Fruit fly (Drosophila melanogaster) whole organism, embryonic: ENCODE measurements around the gene Naxd.

Experiments used
- Ada2b ChIP-seq: fragments of 200-800 bp; sonication (Bioruptor generic); IDR thresholded peaks from 2 replicates; pipeline ENCODE4 v1.3.6; 2022; ENCODE audit warnings: missing biosample characterization, missing genetic modification characterization
- Atf6 ChIP-seq: fragments of 200-800 bp; sonication (Bioruptor generic); IDR thresholded peaks from 2 replicates; pipeline ENCODE4 v1.3.6; 2022; ENCODE audit warnings: missing biosample characterization, missing genetic modification characterization
- B-H2 ChIP-seq: fragments of 200-800 bp; sonication (Bioruptor generic); optimal IDR thresholded peaks from 2 replicates; lab custom pipeline; 2018; ENCODE audit warnings: missing biosample characterization, mild to moderate bottlenecking, missing genetic modification characterization
- Bdp1 ChIP-seq: fragments of 200-800 bp; sonication (Bioruptor generic); optimal IDR thresholded peaks from 3 replicates; lab custom pipeline; 2016; ENCODE audit warnings: missing biosample characterization, missing genetic modification characterization
- Bgb ChIP-seq: fragments of 200-800 bp; sonication (Bioruptor generic); IDR thresholded peaks from 2 replicates; pipeline ENCODE4 v1.3.6; 2022; ENCODE audit warnings: missing biosample characterization, missing genetic modification characterization; ENCODE audit not compliant: partially characterized antibody
- CG10321 ChIP-seq: fragments of 200-800 bp; sonication (Bioruptor generic); IDR thresholded peaks from 2 replicates; pipeline ENCODE4 v1.3.6; 2022; ENCODE audit warnings: missing biosample characterization, missing genetic modification characterization
- CG11093 ChIP-seq: fragments of 200-800 bp; sonication (Bioruptor generic); IDR thresholded peaks from 3 replicates; pipeline ENCODE4 v1.3.6; 2022; ENCODE audit warnings: missing biosample characterization, missing genetic modification characterization
- CG12942 ChIP-seq: fragments of 200-800 bp; sonication (Bioruptor generic); optimal IDR thresholded peaks from 3 replicates; lab custom pipeline; 2016; ENCODE audit warnings: missing biosample characterization, missing genetic modification characterization
- CG13123 ChIP-seq: fragments of 200-800 bp; sonication (Bioruptor generic); optimal IDR thresholded peaks from 2 replicates; lab custom pipeline; 2016; ENCODE audit warnings: missing biosample characterization, missing genetic modification characterization
- CG15514 ChIP-seq: fragments of 200-800 bp; sonication (Bioruptor generic); optimal IDR thresholded peaks from 3 replicates; lab custom pipeline; 2017; ENCODE audit warnings: missing biosample characterization, missing genetic modification characterization, mild to moderate bottlenecking, moderate library complexity, missing genetic modification reagents
- CG16779 ChIP-seq: fragments of 200-800 bp; sonication (Bioruptor generic); IDR thresholded peaks from 2 replicates; pipeline ENCODE4 v1.3.6; 2022; ENCODE audit warnings: missing biosample characterization, missing genetic modification characterization
- CG16863 ChIP-seq: fragments of 200-800 bp; sonication (Bioruptor generic); optimal IDR thresholded peaks from 3 replicates; lab custom pipeline; 2016; ENCODE audit warnings: missing biosample characterization, missing genetic modification characterization
- CG2202 ChIP-seq: fragments of 200-800 bp; sonication (Bioruptor generic); optimal IDR thresholded peaks from 2 replicates; lab custom pipeline; 2018; ENCODE audit warnings: missing biosample characterization, mild to moderate bottlenecking, missing genetic modification characterization
- CG34376 ChIP-seq: fragments of 200-800 bp; sonication (Bioruptor generic); optimal IDR thresholded peaks from 2 replicates; lab custom pipeline; 2018; ENCODE audit warnings: missing biosample characterization, mild to moderate bottlenecking, missing genetic modification characterization
- CG3726 ChIP-seq: fragments of 200-800 bp; sonication (Bioruptor generic); IDR thresholded peaks from 3 replicates; pipeline ENCODE4, ENCODE4 v1.3.6; 2022; ENCODE audit warnings: missing biosample characterization, missing genetic modification characterization
- CG3838 ChIP-seq: fragments of 200-800 bp; sonication (Bioruptor generic); optimal IDR thresholded peaks from 3 replicates; lab custom pipeline; 2016; ENCODE audit warnings: missing biosample characterization, missing genetic modification characterization
- CG4328 ChIP-seq: fragments of 200-800 bp; sonication (Bioruptor generic); optimal IDR thresholded peaks from 3 replicates; lab custom pipeline; 2017; ENCODE audit warnings: missing biosample characterization, missing genetic modification reagents, missing genetic modification characterization
- CG4424 ChIP-seq: fragments of 200-800 bp; sonication (Bioruptor generic); optimal IDR thresholded peaks from 3 replicates; lab custom pipeline; 2016; ENCODE audit warnings: missing biosample characterization, missing genetic modification characterization
- CG6175 ChIP-seq: fragments of 200-800 bp; sonication (Bioruptor generic); IDR thresholded peaks from 3 replicates; pipeline ENCODE4 v1.3.6; 2022; ENCODE audit warnings: missing biosample characterization, missing genetic modification characterization
- CG6254 ChIP-seq: fragments of 200-800 bp; sonication (Bioruptor generic); optimal IDR thresholded peaks from 3 replicates; lab custom pipeline; 2017; ENCODE audit warnings: mild to moderate bottlenecking, missing biosample characterization, missing genetic modification reagents, missing genetic modification characterization
- CG9817 ChIP-seq: fragments of 200-800 bp; sonication (Bioruptor generic); optimal IDR thresholded peaks from 2 replicates; lab custom pipeline; 2018; ENCODE audit warnings: missing biosample characterization, mild to moderate bottlenecking, missing genetic modification characterization, moderate library complexity
- Camta ChIP-seq: fragments of 200-800 bp; sonication (Bioruptor generic); optimal IDR thresholded peaks from 2 replicates; lab custom pipeline; 2016; ENCODE audit warnings: missing biosample characterization, missing genetic modification characterization
- E2f1 ChIP-seq: fragments of 200-800 bp; sonication (Bioruptor generic); IDR thresholded peaks from 2 replicates; pipeline ENCODE4 v1.3.6; 2022; ENCODE audit warnings: missing biosample characterization, missing genetic modification characterization
- Fer2 ChIP-seq: fragments of 200-800 bp; sonication (Bioruptor generic); optimal IDR thresholded peaks from 2 replicates; lab custom pipeline; 2018; ENCODE audit warnings: missing biosample characterization, mild to moderate bottlenecking, missing genetic modification characterization, moderate library complexity
- HHEX ChIP-seq: fragments of 200-800 bp; sonication (Bioruptor generic); optimal IDR thresholded peaks from 3 replicates; lab custom pipeline; 2017; ENCODE audit warnings: missing biosample characterization, mild to moderate bottlenecking, missing genetic modification characterization, missing genetic modification reagents
- Hr3 ChIP-seq: fragments of 200-800 bp; sonication (Bioruptor generic); optimal IDR thresholded peaks from 3 replicates; lab custom pipeline; 2016; ENCODE audit warnings: missing biosample characterization, missing genetic modification characterization
- Lim3 ChIP-seq: fragments of 200-800 bp; sonication (Bioruptor generic); IDR thresholded peaks from 2 replicates; pipeline ENCODE4 v1.3.6; 2022; ENCODE audit warnings: missing biosample characterization, missing genetic modification characterization
- Neu2 ChIP-seq: fragments of 200-800 bp; sonication (Bioruptor generic); optimal IDR thresholded peaks from 3 replicates; lab custom pipeline; 2016; ENCODE audit warnings: missing biosample characterization, missing genetic modification characterization, borderline replicate concordance
- Nf-YB ChIP-seq: fragments of 200-800 bp; sonication (Bioruptor generic); optimal IDR thresholded peaks from 3 replicates; lab custom pipeline; 2019; ENCODE audit warnings: missing biosample characterization, mild to moderate bottlenecking, missing genetic modification characterization, moderate library complexity
- Sry-δ ChIP-seq: fragments of 200-800 bp; sonication (Bioruptor generic); optimal IDR thresholded peaks from 2 replicates; lab custom pipeline; 2016; ENCODE audit warnings: missing biosample characterization, missing genetic modification characterization
- Xrp1 ChIP-seq: fragments of 200-800 bp; sonication (Bioruptor generic); IDR thresholded peaks from 2 replicates; pipeline ENCODE4 v1.3.6; 2022; ENCODE audit warnings: missing biosample characterization, missing genetic modification characterization
- YL-1 ChIP-seq: fragments of 200-800 bp; sonication (Bioruptor generic); optimal IDR thresholded peaks from 3 replicates; lab custom pipeline; 2017; ENCODE audit warnings: missing biosample characterization, mild to moderate bottlenecking, missing genetic modification characterization
- cas ChIP-seq: fragments of 200-800 bp; sonication (Bioruptor generic); IDR thresholded peaks from 2 replicates; pipeline ENCODE4 v1.3.6; 2022; ENCODE audit warnings: missing biosample characterization, missing genetic modification characterization
- cwo ChIP-seq: fragments of 200-800 bp; sonication (Bioruptor generic); optimal IDR thresholded peaks from 3 replicates; lab custom pipeline; 2017; ENCODE audit warnings: missing biosample characterization, missing genetic modification characterization, mild to moderate bottlenecking, moderate library complexity, missing genetic modification reagents
- disco-r ChIP-seq: fragments of 200-800 bp; sonication (Bioruptor generic); optimal IDR thresholded peaks from 2 replicates; lab custom pipeline; 2016; ENCODE audit warnings: missing biosample characterization, missing genetic modification characterization
- fd64A ChIP-seq: fragments of 200-800 bp; sonication (Bioruptor generic); optimal IDR thresholded peaks from 3 replicates; lab custom pipeline; 2018; ENCODE audit warnings: missing biosample characterization, mild to moderate bottlenecking, missing genetic modification characterization
- gce ChIP-seq: fragments of 200-800 bp; sonication (Bioruptor generic); IDR thresholded peaks from 3 replicates; pipeline ENCODE4 v1.3.6; 2022; ENCODE audit warnings: missing biosample characterization, missing genetic modification characterization
- gem ChIP-seq: fragments of 200-800 bp; sonication (Bioruptor generic); optimal IDR thresholded peaks from 2 replicates; lab custom pipeline; 2019; ENCODE audit warnings: missing biosample characterization, mild to moderate bottlenecking, missing genetic modification characterization, moderate library complexity
- klu ChIP-seq: fragments of 200-800 bp; sonication (Bioruptor generic); IDR thresholded peaks from 2 replicates; pipeline ENCODE4 v1.3.6; 2022; ENCODE audit warnings: missing biosample characterization, missing genetic modification characterization
- pnt ChIP-seq: fragments of 200-800 bp; sonication (Bioruptor generic); optimal IDR thresholded peaks from 3 replicates; lab custom pipeline; 2016; ENCODE audit warnings: missing biosample characterization, missing genetic modification characterization
- shn ChIP-seq: fragments of 200-800 bp; sonication (Bioruptor generic); optimal IDR thresholded peaks from 3 replicates; lab custom pipeline; 2016; ENCODE audit warnings: missing biosample characterization, missing genetic modification characterization
- sima ChIP-seq: fragments of 200-800 bp; sonication (Bioruptor generic); optimal IDR thresholded peaks from 2 replicates; lab custom pipeline; 2016; ENCODE audit warnings: missing biosample characterization, missing genetic modification characterization
- tap ChIP-seq: fragments of 200-800 bp; optimal IDR thresholded peaks from 3 replicates; lab custom pipeline; 2019; ENCODE audit warnings: missing biosample characterization, mild to moderate bottlenecking, missing genetic modification characterization, moderate library complexity
- unc-4 ChIP-seq: fragments of 200-800 bp; sonication (Bioruptor generic); IDR thresholded peaks from 2 replicates; pipeline ENCODE4 v1.3.6; 2022; ENCODE audit warnings: missing biosample characterization, missing genetic modification characterization; ENCODE audit not compliant: partially characterized antibody
- vvl ChIP-seq: fragments of 200-800 bp; sonication (Bioruptor generic); IDR thresholded peaks from 2 replicates; pipeline ENCODE4 v1.3.6; 2022; ENCODE audit warnings: missing biosample characterization, missing genetic modification characterization
- wek ChIP-seq: fragments of 200-800 bp; sonication (Bioruptor generic); optimal IDR thresholded peaks from 3 replicates; lab custom pipeline; 2018; ENCODE audit warnings: missing biosample characterization, mild to moderate bottlenecking, missing genetic modification characterization, moderate library complexity
- zf30C ChIP-seq: fragments of 200-800 bp; sonication (Bioruptor generic); optimal IDR thresholded peaks from 3 replicates; lab custom pipeline; 2018; ENCODE audit warnings: missing biosample characterization, mild to moderate bottlenecking, missing genetic modification characterization

The Naxd gene

DNA sequence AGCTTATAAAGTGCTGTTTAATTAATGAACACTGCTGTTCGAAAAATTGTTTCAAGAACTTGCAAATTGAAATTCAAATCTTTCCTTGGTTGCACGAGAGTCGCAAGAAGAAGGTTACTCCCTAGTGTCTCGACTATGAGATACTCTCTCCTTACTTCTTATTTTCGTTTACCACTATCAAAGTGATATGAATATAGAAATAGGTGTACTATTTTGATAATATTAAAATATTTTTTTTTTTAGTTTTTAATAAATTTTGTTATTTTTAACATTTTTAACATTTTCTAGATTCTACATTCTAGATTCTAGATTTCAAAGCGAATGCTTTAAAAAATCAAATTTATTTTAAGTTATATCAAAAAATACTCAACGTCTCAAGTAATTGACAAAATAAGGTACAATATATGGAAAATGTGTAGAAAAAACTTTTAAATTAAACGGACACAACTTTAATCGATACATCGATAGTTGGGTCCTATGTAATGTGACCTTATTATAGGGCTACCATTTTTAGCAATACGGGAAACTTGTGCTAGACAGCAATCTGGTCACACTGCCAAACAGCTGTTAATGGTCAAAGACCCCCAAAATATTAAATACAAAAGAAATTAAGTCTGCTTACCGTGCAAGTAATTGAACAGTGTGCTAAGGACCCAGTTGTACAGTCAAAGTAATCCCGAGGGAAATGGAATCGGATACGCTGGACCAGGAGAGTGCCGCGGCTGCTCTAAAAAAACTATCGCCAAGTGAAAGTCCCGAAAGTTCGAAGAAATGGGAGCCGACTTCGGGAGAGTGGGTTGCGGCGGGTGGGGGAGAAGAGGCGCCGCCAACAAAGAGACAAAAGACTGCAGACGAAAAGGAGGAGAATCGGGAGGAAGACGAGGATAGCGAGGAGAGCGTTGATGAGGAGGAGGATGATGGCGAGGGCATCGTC, 5.1 kb downstream of the Naxd start, which contains the start of gene MESR6 (continued):
- TF ChIP-seq CG13123 (GFP tag; lab: Kevin White, UChicago), result no peak
- no peak for TF ChIP-seq Nf-YB (GFP tag; lab: Kevin White, UChicago)
- TF ChIP-seq CG4424 (GFP tag; lab: Kevin White, UChicago), result no peak
- TF ChIP-seq vvl, result peak; percentile 5; the same call in 1 of the 2 replicates
- no peak for TF ChIP-seq Neu2 (GFP tag; lab: Kevin White, UChicago)
- TF ChIP-seq gce (GFP tag; lab: Robert Waterston, UW), result no peak
- TF ChIP-seq CG12942 (GFP tag; lab: Kevin White, UChicago), result no peak
- TF ChIP-seq disco-r (GFP tag; lab: Kevin White, UChicago), result no peak
- no peak for TF ChIP-seq zf30C
- TF ChIP-seq Fer2, result no peak
- TF ChIP-seq pnt, result no peak
- TF ChIP-seq CG6175 (GFP tag; lab: Robert Waterston, UW), result no peak
- peak; percentile 61 for TF ChIP-seq gem (tag; lab: Kevin White, UChicago)
- no peak for TF ChIP-seq CG3726 (GFP tag; lab: Robert Waterston, UW)
- TF ChIP-seq CG2202 (tag; lab: Kevin White, UChicago), result no peak
- TF ChIP-seq Xrp1, result peak; percentile 36; the same call in 1 of the 2 replicates
- peak; percentile 46 for TF ChIP-seq YL-1 (GFP tag; lab: Kevin White, UChicago)
- TF ChIP-seq HHEX (GFP tag; lab: Kevin White, UChicago), result peak; percentile 37
- TF ChIP-seq CG11093 (GFP tag; lab: Robert Waterston, UW), result no peak
- TF ChIP-seq CG9817 (tag; lab: Kevin White, UChicago), result no peak
- no peak for TF ChIP-seq sima (GFP tag; lab: Kevin White, UChicago)
- TF ChIP-seq cas (GFP tag; lab: Robert Waterston, UW), result no peak
- TF ChIP-seq CG16779 (GFP tag; lab: Robert Waterston, UW), result no peak
- TF ChIP-seq Bgb (GFP tag; lab: Robert Waterston, UW), result peak; percentile 85
- TF ChIP-seq E2f1 (GFP tag; lab: Robert Waterston, UW), result peak; percentile 46; the same call in 1 of the 2 replicates
- TF ChIP-seq CG34376 (GFP tag; lab: Kevin White, UChicago), result no peak
- TF ChIP-seq Sry-δ (GFP tag; lab: Kevin White, UChicago), result peak; percentile 79
- no peak for TF ChIP-seq tap (tag; lab: Kevin White, UChicago)
- TF ChIP-seq CG3838 (GFP tag; lab: Kevin White, UChicago), result no peak
- no peak for TF ChIP-seq cwo (GFP tag; lab: Kevin White, UChicago)
- no peak for TF ChIP-seq CG6254 (GFP tag; lab: Kevin White, UChicago)
- TF ChIP-seq Atf6 (GFP tag; lab: Robert Waterston, UW), result peak; percentile 45; the same call in 1 of the 2 replicates

DNA sequence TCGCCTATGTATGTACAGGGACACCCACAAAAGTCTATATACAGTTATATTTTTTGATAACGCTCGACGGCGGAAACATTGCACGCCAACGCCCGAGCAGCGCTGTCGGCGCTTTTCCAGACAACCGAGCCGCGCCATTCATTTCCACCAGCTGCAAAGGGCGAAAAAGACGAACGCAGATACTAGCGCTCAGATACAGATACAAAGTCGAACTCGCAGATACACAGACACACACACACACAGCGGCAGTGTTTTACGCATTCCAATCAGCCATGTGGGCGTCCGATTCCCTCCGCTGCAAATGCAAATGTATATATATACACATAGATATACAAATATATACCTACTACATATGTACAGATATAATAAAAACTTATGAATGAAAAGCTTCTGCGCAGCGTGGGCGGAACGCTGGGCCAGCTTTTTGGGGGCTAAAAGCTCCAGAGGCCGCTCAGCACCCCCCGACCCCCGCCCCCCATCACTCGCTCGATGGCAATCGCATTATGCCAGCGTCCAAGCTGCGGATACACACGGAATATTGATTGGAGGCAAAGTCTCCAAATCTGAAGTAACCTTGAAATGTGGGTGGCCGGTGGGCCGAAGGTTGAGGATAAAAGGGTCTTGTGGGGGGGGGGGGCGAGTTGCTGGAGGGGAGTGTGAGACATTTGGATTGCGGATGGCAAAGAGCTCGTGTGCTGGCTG, 5.9 kb downstream of the Naxd start:
- TF ChIP-seq gce (GFP tag; lab: Robert Waterston, UW) (peak; percentile 27; the same call in 1 of the 3 replicates), Lim3 (GFP tag; lab: Robert Waterston, UW) (no peak), Bgb (GFP tag; lab: Robert Waterston, UW) (peak; percentile 27; the same call in 1 of the 2 replicates), CG15514 (GFP tag; lab: Kevin White, UChicago) (peak; percentile 23), fd64A (no peak), Camta (GFP tag; lab: Kevin White, UChicago) (no peak), Bdp1 (GFP tag; lab: Kevin White, UChicago) (no peak), Hr3 (no peak), CG10321 (GFP tag; lab: Robert Waterston, UW) (no peak), B-H2 (GFP tag; lab: Kevin White, UChicago) (peak; percentile 17), CG16863 (GFP tag; lab: Kevin White, UChicago) (no peak), CG4328 (GFP tag; lab: Kevin White, UChicago) (peak; percentile 37), Xrp1 (no peak), unc-4 (0 out of 2 replicates have a peak, but pooled peaks have one; percentile 25), klu (peak; percentile 29; the same call in 1 of the 2 replicates), wek (no peak), shn (no peak), vvl (peak; percentile 78; the same call in 1 of the 2 replicates), Ada2b (GFP tag; lab: Robert Waterston, UW) (no peak)
